Fruit fly (Drosophila melanogaster) whole organism, wandering third instar larva: ENCODE data around the gene CG18265.

Experiments used
- Abd-B ChIP-seq: fragments of >200 bp; optimal IDR thresholded peaks from 2 replicates; lab custom pipeline; 2017; ENCODE audit warnings: missing biosample characterization, missing genetic modification characterization
- CG32264 ChIP-seq: fragments of 200-800 bp; sonication (Bioruptor generic); optimal IDR thresholded peaks from 2 replicates; lab custom pipeline; 2016; ENCODE audit warnings: missing biosample characterization, missing genetic modification characterization
- CG9705 ChIP-seq: fragments of 200-800 bp; sonication (Bioruptor generic); optimal IDR thresholded peaks from 2 replicates; lab custom pipeline; 2018; ENCODE audit warnings: missing biosample characterization, mild to moderate bottlenecking, missing genetic modification characterization
- CrebA ChIP-seq: fragments of 200-800 bp; sonication (Bioruptor generic); optimal IDR thresholded peaks from 2 replicates; lab custom pipeline; 2016; ENCODE audit warnings: missing biosample characterization, mild to moderate bottlenecking, missing genetic modification characterization, borderline replicate concordance
- Dfd ChIP-seq: fragments of >200 bp; optimal IDR thresholded peaks from 2 replicates; lab custom pipeline; 2017; ENCODE audit warnings: missing biosample characterization, missing genetic modification characterization
- Dif ChIP-seq: fragments of 200-275, 200-300 bp; sonication (Bioruptor generic); optimal IDR thresholded peaks from 2 replicates; lab custom pipeline; 2018; ENCODE audit warnings: missing biosample characterization, missing genetic modification characterization; ENCODE audit not compliant: partially characterized antibody
- GATAd ChIP-seq: sonication (Bioruptor generic); optimal IDR thresholded peaks from 2 replicates; lab custom pipeline; 2016; ENCODE audit warnings: missing biosample characterization, missing genetic modification characterization
- HLH106 ChIP-seq: fragments of 200-800 bp; optimal IDR thresholded peaks from 3 replicates; lab custom pipeline; 2019; ENCODE audit warnings: missing biosample characterization, mild to moderate bottlenecking, missing genetic modification characterization, moderate library complexity
- Hnf4 ChIP-seq: fragments of 200-800 bp; sonication (Bioruptor generic); optimal IDR thresholded peaks from 2 replicates; lab custom pipeline; 2016; ENCODE audit warnings: missing biosample characterization, mild to moderate bottlenecking, missing genetic modification characterization
- Hr78 ChIP-seq: fragments of >200 bp; optimal IDR thresholded peaks from 2 replicates; lab custom pipeline; 2017; ENCODE audit warnings: missing biosample characterization, missing genetic modification characterization
- Hr83 ChIP-seq: fragments of 200-300 bp; sonication (Bioruptor generic); optimal IDR thresholded peaks from 2 replicates; lab custom pipeline; 2016; ENCODE audit warnings: missing biosample characterization, mild to moderate bottlenecking, missing genetic modification characterization, moderate library complexity; ENCODE audit not compliant: poor library complexity, severe bottlenecking
- Jra ChIP-seq: sonication (Bioruptor generic); optimal IDR thresholded peaks from 2 replicates; lab custom pipeline; 2016; ENCODE audit warnings: missing biosample characterization, missing genetic modification characterization
- Mio ChIP-seq: sonication (Bioruptor generic); optimal IDR thresholded peaks from 2 replicates; lab custom pipeline; 2016; ENCODE audit warnings: missing biosample characterization, missing genetic modification characterization
- Myc ChIP-seq: fragments of >200 bp; optimal IDR thresholded peaks from 2 replicates; lab custom pipeline; 2017
- N ChIP-seq: fragments of >200 bp; optimal IDR thresholded peaks from 2 replicates; lab custom pipeline; 2018; ENCODE audit warnings: missing biosample characterization, missing external identifiers, missing genetic modification characterization
- OdsH ChIP-seq: fragments of 200-800 bp; sonication (Bioruptor generic); optimal IDR thresholded peaks from 2 replicates; lab custom pipeline; 2016; ENCODE audit warnings: missing biosample characterization, mild to moderate bottlenecking, missing genetic modification characterization
- Rel ChIP-seq, 2 experiments: fragments of 200-800 bp; sonication (Bioruptor generic) in 1 of 2; optimal IDR thresholded peaks; 2 replicates in 1 of 2; 3 replicates in 1 of 2; lab custom pipeline; 2016 to 2019; ENCODE audit warnings: mild to moderate bottlenecking in 2 of 2, missing biosample characterization in 2 of 2, missing genetic modification characterization in 2 of 2, moderate library complexity in 1 of 2
- Sp1 ChIP-seq: fragments of 200-800 bp; sonication (Bioruptor generic); optimal IDR thresholded peaks from 3 replicates; lab custom pipeline; 2019; ENCODE audit warnings: missing biosample characterization, mild to moderate bottlenecking, missing genetic modification characterization, moderate library complexity
- Vsx2 ChIP-seq: fragments of 200-300, 225-300 bp; sonication (Bioruptor generic); optimal IDR thresholded peaks from 2 replicates; lab custom pipeline; 2018; ENCODE audit warnings: missing biosample characterization, missing genetic modification characterization; ENCODE audit not compliant: partially characterized antibody
- br ChIP-seq: fragments of 200-800 bp; sonication (Bioruptor generic); optimal IDR thresholded peaks from 2 replicates; lab custom pipeline; 2016; ENCODE audit warnings: missing biosample characterization, missing genetic modification characterization
- brk ChIP-seq: fragments of 200-800 bp; sonication (Bioruptor generic); optimal IDR thresholded peaks from 2 replicates; lab custom pipeline; 2016; ENCODE audit warnings: missing biosample characterization, mild to moderate bottlenecking, missing genetic modification characterization
- dl ChIP-seq, 2 experiments: fragments of 175-275, 200-275 bp in 1 of 2; fragments of 200-275 bp in 1 of 2; sonication (Bioruptor generic); optimal IDR thresholded peaks; lab custom pipeline; 2018; ENCODE audit warnings: mild to moderate bottlenecking in 2 of 2, missing biosample characterization in 2 of 2, missing genetic modification characterization in 2 of 2, moderate library complexity in 2 of 2; ENCODE audit not compliant: partially characterized antibody in 2 of 2, insufficient read depth in 1 of 2
- dmrt93B ChIP-seq: fragments of 200-800 bp; sonication (Bioruptor generic); optimal IDR thresholded peaks from 2 replicates; lab custom pipeline; 2018; ENCODE audit warnings: missing biosample characterization, mild to moderate bottlenecking, missing genetic modification characterization
- dsf ChIP-seq: sonication (Bioruptor generic); optimal IDR thresholded peaks from 2 replicates; lab custom pipeline; 2016; ENCODE audit warnings: missing biosample characterization, missing genetic modification characterization, borderline replicate concordance
- ey ChIP-seq: fragments of 200-800 bp; sonication (Bioruptor generic); optimal IDR thresholded peaks from 2 replicates; lab custom pipeline; 2016; ENCODE audit warnings: missing biosample characterization, missing genetic modification characterization
- foxo ChIP-seq, 2 experiments: fragments of 200-800 bp; sonication (Bioruptor generic); optimal IDR thresholded peaks; 2 replicates in 1 of 2; 3 replicates in 1 of 2; lab custom pipeline; 2016 to 2017; ENCODE audit warnings: missing biosample characterization in 2 of 2, missing genetic modification characterization in 2 of 2
- fru ChIP-seq: fragments of 200-800 bp; sonication (Bioruptor generic); optimal IDR thresholded peaks from 3 replicates; lab custom pipeline; 2016; ENCODE audit warnings: missing biosample characterization, mild to moderate bottlenecking, missing genetic modification characterization
- h ChIP-seq: fragments of 200-800 bp; sonication (Bioruptor generic); optimal IDR thresholded peaks from 3 replicates; lab custom pipeline; 2016; ENCODE audit warnings: missing biosample characterization, mild to moderate bottlenecking, missing genetic modification characterization
- jim ChIP-seq: fragments of 175-275, 200-325 bp; sonication (Bioruptor generic); optimal IDR thresholded peaks from 2 replicates; lab custom pipeline; 2016; ENCODE audit warnings: missing biosample characterization, mild to moderate bottlenecking, missing genetic modification characterization
- lola ChIP-seq: fragments of >200 bp; optimal IDR thresholded peaks from 2 replicates; lab custom pipeline; 2017; ENCODE audit warnings: missing biosample characterization, missing genetic modification characterization
- pan ChIP-seq: fragments of >200 bp; optimal IDR thresholded peaks from 2 replicates; lab custom pipeline; 2017
- psq ChIP-seq: fragments of 200-800 bp; sonication (Bioruptor generic); optimal IDR thresholded peaks from 3 replicates; lab custom pipeline; 2017; ENCODE audit warnings: missing biosample characterization, mild to moderate bottlenecking, missing genetic modification characterization, moderate library complexity
- rgr ChIP-seq: fragments of 200-800 bp; sonication (Bioruptor generic); optimal IDR thresholded peaks from 3 replicates; lab custom pipeline; 2016; ENCODE audit warnings: missing biosample characterization, mild to moderate bottlenecking, missing genetic modification characterization
- sage ChIP-seq: fragments of 200-800 bp; sonication (Bioruptor generic); optimal IDR thresholded peaks from 2 replicates; lab custom pipeline; 2016; ENCODE audit warnings: missing biosample characterization, mild to moderate bottlenecking, missing genetic modification characterization
- sv ChIP-seq: fragments of 200-800 bp; sonication (Bioruptor generic); optimal IDR thresholded peaks from 3 replicates; lab custom pipeline; 2016; ENCODE audit warnings: missing biosample characterization, missing genetic modification characterization
- tai ChIP-seq: sonication (Bioruptor generic); optimal IDR thresholded peaks from 2 replicates; lab custom pipeline; 2016; ENCODE audit warnings: missing biosample characterization, missing genetic modification characterization
- usp ChIP-seq: fragments of >200 bp; optimal IDR thresholded peaks from 2 replicates; lab custom pipeline; 2017; ENCODE audit warnings: missing biosample characterization, missing genetic modification characterization
- woc ChIP-seq: sonication (Bioruptor generic); optimal IDR thresholded peaks from 2 replicates; lab custom pipeline; 2016; ENCODE audit warnings: missing biosample characterization, mild to moderate bottlenecking, missing genetic modification characterization

Gene CG18265

DNA sequence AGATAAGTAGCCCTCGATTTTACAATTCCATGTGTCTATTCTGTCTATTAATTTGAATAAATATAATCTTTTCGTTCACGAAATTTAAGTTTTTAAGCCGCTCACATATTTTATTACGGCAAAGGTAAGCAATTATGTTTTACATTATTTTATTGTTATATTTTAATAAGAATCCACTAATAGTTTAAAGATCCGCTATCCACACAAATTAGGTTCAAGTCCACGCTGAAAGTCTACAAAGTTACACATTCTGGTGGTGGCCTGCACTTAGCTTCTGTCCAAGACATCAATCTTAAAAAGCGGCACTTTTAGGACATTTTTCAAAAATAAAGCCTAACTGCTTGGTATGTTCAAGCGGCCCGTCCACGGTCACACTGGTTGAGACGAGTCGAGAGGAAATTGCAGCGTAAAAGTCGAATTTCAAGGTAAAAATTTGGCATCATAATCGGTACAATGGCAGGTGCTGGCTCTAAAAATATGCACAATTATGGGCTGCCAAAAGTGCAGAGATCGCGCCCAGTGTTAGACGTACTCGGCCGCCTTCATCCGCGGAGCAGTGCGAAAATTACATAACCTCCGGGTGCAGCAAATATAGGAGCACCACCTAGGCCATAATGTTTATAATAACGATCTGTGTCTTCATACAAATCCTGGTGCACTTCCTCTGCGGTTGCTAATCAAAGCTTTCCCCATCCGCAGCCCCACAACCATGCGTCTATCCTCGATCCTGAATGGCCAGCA, 35.7 kb downstream of the CG18265 start, which contains the start of the genes UQCR-Q and CG46525:
UQCR-Q (plus strand) TSS at position 51 of the 741 bp plus-strand sequence.
CG46525 (plus strand) TSS at position 510 of the 741 bp plus-strand sequence.
- peak; percentile 12 for TF ChIP-seq h (GFP tag; lab: Kevin White, UChicago)
- no peak for TF ChIP-seq Mio (GFP tag; lab: Kevin White, UChicago)
- TF ChIP-seq brk (GFP tag; lab: Kevin White, UChicago): peak; percentile 13
- TF ChIP-seq CrebA (GFP tag; lab: Kevin White, UChicago): no peak
- no peak for TF ChIP-seq Rel (GFP tag; optimal IDR thresholded peaks at IDR 0.05; lab: Kevin White, UChicago)
- TF ChIP-seq Rel (tag; optimal IDR thresholded peaks at IDR 0.05; lab: Kevin White, UChicago): peak; percentile 27
- peak; percentile 4 for TF ChIP-seq Dif (GFP tag; lab: Kevin White, UChicago)
- TF ChIP-seq dl (GFP tag; optimal IDR thresholded peaks at IDR 0.05; lab: Kevin White, UChicago; ENCODE audit: insufficient read depth in 1 of 2, partially characterized antibody in 2 of 2): no peak
- peak; percentile 50 for TF ChIP-seq Myc (lab: Kevin White, UChicago)

DNA sequence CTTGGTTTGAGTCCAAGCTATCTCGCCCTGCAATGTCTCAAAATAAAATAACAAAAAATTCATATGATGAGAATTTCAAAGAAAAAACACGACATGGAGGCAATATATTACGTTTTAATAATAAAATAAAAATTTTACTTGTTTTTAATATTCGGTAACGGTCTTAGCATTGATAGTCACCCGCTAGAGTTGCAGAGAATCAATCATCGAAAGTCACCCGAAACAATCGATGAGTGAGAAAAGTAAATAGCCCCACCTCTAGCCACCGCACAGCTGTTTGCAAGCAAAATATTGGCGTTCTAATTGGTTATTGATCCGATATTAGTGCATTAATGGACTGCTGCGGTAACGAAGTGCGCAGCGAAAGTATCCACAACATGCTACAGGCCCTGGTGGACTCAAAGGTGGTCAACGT, 36.8 kb downstream of the CG18265 start, which contains the start of gene CG34250:
CG34250 (plus strand) TSS at position 244 of the 415 bp plus-strand sequence.
- TF ChIP-seq Dfd (GFP tag; lab: Kevin White, UChicago) (no peak), dl (GFP tag; optimal IDR thresholded peaks at IDR 0.05; lab: Kevin White, UChicago; ENCODE audit: insufficient read depth in 1 of 2, partially characterized antibody in 2 of 2) (no peak), Vsx2 (GFP tag; lab: Kevin White, UChicago) (no peak), pan (lab: Kevin White, UChicago) (no peak), lola (GFP tag; lab: Kevin White, UChicago) (no peak), ey (GFP tag; lab: Kevin White, UChicago) (peak; percentile 4), dsf (GFP tag; lab: Kevin White, UChicago) (peak; percentile 67), sv (GFP tag; lab: Kevin White, UChicago) (no peak), psq (GFP tag; lab: Kevin White, UChicago) (peak; percentile 29), Rel (GFP tag; optimal IDR thresholded peaks at IDR 0.05; lab: Kevin White, UChicago) (no peak), Rel (tag; optimal IDR thresholded peaks at IDR 0.05; lab: Kevin White, UChicago) (peak; percentile 7), usp (GFP tag; lab: Kevin White, UChicago) (no peak), rgr (GFP tag; lab: Kevin White, UChicago) (peak; percentile 37), Abd-B (GFP tag; lab: Kevin White, UChicago) (no peak), Mio (GFP tag; lab: Kevin White, UChicago) (no peak), h (GFP tag; lab: Kevin White, UChicago) (peak; percentile 62), foxo (GFP tag; optimal IDR thresholded peaks at IDR 0.05; lab: Kevin White, UChicago) (peak in 1 of 2 experiments; percentile 52), jim (GFP tag; lab: Kevin White, UChicago) (no peak), CrebA (GFP tag; lab: Kevin White, UChicago) (no peak), sage (GFP tag; lab: Kevin White, UChicago) (peak; percentile 50), brk (GFP tag; lab: Kevin White, UChicago) (peak; percentile 72), CG32264 (GFP tag; lab: Kevin White, UChicago) (no peak), N (no peak), woc (GFP tag; lab: Kevin White, UChicago) (no peak), fru (GFP tag; lab: Kevin White, UChicago) (peak; percentile 24), OdsH (GFP tag; lab: Kevin White, UChicago) (peak; percentile 30), GATAd (GFP tag; lab: Kevin White, UChicago) (no peak), Hnf4 (GFP tag; lab: Kevin White, UChicago) (peak; percentile 59), Sp1 (peak; percentile 19), Myc (lab: Kevin White, UChicago) (peak; percentile 11), Hr83 (peak; percentile 13), Jra (GFP tag; lab: Kevin White, UChicago) (peak; percentile 68), Dif (GFP tag; lab: Kevin White, UChicago) (no peak), br (GFP tag; lab: Kevin White, UChicago) (peak; percentile 14), HLH106 (peak; percentile 40), dmrt93B (GFP tag; lab: Kevin White, UChicago) (no peak), CG9705 (GFP tag; lab: Kevin White, UChicago) (no peak), tai (GFP tag; lab: Kevin White, UChicago) (peak; percentile 64), Hr78 (GFP tag; lab: Kevin White, UChicago) (no peak)
